Fruit fly (Drosophila melanogaster) whole organism: Measurements from ENCODE around the gene Klp31E.

Source experiments
- pan ChIP-seq: fragments of >200 bp; optimal IDR thresholded peaks from 2 replicates; lab custom pipeline; 2017
- psq ChIP-seq: fragments of >200 bp; optimal IDR thresholded peaks from 2 replicates; lab custom pipeline; 2017

- TF ChIP-seq pan (lab: Kevin White, UChicago) (no peak), psq (lab: Kevin White, UChicago) (no peak)
Measured at dm6 chr2L:10405008-10405654, 8.7 kb upstream of the Klp31E start, which contains the start of the genes CG17768, LSm-4 and Ir31a.
